Fruit fly (Drosophila melanogaster): ENCODE data around the gene CG32683.
A peak's percentile ranks its signal among the peaks of the same experiment; 100 is the strongest.

DNA sequence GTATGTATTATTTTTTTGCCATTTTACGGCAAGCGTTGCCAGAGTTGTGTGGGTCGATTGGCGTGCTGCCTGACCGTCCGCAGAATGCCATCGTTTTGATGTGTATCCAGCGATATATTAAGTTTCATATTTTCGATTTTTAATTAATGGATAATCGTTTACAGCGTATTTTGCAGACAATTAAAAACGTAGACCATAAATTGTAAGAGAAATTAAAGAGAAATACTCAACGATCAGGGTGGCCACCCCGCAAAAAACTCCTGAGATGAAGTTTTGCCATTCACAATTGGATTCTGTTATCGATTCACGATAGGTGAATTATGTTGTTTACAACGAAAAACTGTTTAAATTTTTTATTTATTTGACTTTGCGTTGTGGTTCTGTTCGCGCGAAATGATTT is 19.9 kb upstream of the CG32683 start, which contains the start of gene nocte:
- TF ChIP-seq CG2678 (tag; optimal IDR thresholded peaks at IDR 0.05) (no peak), Fer1 (GFP tag; optimal IDR thresholded peaks at IDR 0.05) (no peak), CG2116 (GFP tag; optimal IDR thresholded peaks at IDR 0.05) (peak; percentile 88), Nf-YB (GFP tag; optimal IDR thresholded peaks at IDR 0.05) (no peak), h (optimal IDR thresholded peaks at IDR 0.05) (no peak), Gsc (GFP tag; IDR thresholded peaks at IDR 0.05) (no peak), CG9876 (GFP tag; optimal IDR thresholded peaks at IDR 0.05) (no peak), CG12942 (GFP tag; optimal IDR thresholded peaks at IDR 0.05) (no peak), gem (tag; optimal IDR thresholded peaks at IDR 0.05) (no peak), CG30403 (GFP tag; optimal IDR thresholded peaks at IDR 0.05) (peak; percentile 21), Lhr (GFP tag; optimal IDR thresholded peaks at IDR 0.05) (peak; percentile 18), slou (GFP tag; optimal IDR thresholded peaks at IDR 0.05) (no peak)

All from whole organism, embryonic.